Fruit fly (Drosophila melanogaster): ENCODE results near the gene CG46463.
A peak's percentile ranks its signal among the peaks of the same experiment; 100 is the strongest.

The CG46463 gene

DNA sequence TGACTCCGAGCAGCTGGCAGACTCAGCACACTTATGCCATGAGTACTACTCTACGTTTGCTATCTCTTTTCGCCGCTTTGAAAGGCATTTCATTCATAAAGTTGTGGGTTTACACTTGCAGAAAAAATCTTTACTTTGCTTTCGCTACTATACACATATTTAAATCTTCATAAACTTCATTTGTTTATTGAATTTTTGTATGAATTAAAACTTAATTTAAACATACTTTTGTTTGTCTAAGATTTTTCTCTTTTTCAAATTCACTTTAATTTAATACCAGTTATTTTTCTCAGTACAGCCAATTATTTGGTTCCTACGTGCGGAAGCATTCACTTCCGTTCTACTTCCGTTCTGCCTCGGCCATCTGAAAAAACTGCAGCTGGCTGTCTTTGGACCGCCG lies 22.6 kb upstream of the CG46463 start:
- TF ChIP-seq CG32121 (GFP tag; IDR thresholded peaks at IDR 0.05): no peak
- peak; percentile 64 for TF ChIP-seq CG8159 (tag; optimal IDR thresholded peaks at IDR 0.05)
- TF ChIP-seq Ets98B (GFP tag; IDR thresholded peaks at IDR 0.05): no peak
- peak; percentile 30 for TF ChIP-seq CG14655 (GFP tag; optimal IDR thresholded peaks at IDR 0.05)
- no peak for TF ChIP-seq gl (tag; optimal IDR thresholded peaks at IDR 0.05)
- no peak for TF ChIP-seq CG34367 (tag; optimal IDR thresholded peaks at IDR 0.05)
- TF ChIP-seq Pif1A (GFP tag; optimal IDR thresholded peaks at IDR 0.05): peak; percentile 43
- TF ChIP-seq CG17806 (tag; optimal IDR thresholded peaks at IDR 0.05): peak; percentile 44
- TF ChIP-seq fd96Ca (GFP tag; IDR thresholded peaks at IDR 0.05): no peak
- no peak for TF ChIP-seq CG10348 (GFP tag; IDR thresholded peaks at IDR 0.05)
- TF ChIP-seq CG4496 (GFP tag; IDR thresholded peaks at IDR 0.05): 0 out of 3 replicates have a peak, but pooled peaks have one; percentile 44
- TF ChIP-seq CG8301 (tag; optimal IDR thresholded peaks at IDR 0.05): peak; percentile 25
- TF ChIP-seq CG12605 (GFP tag; IDR thresholded peaks at IDR 0.05): peak; percentile 49; the same call in 1 of the 2 replicates
- TF ChIP-seq CG13204 (GFP tag; optimal IDR thresholded peaks at IDR 0.05): no peak
- peak; percentile 35 for TF ChIP-seq CG9948 (tag; optimal IDR thresholded peaks at IDR 0.05)
- TF ChIP-seq rn (GFP tag; IDR thresholded peaks at IDR 0.05): no peak
- no peak for TF ChIP-seq Snoo (tag; optimal IDR thresholded peaks at IDR 0.05)
- TF ChIP-seq EcR (GFP tag; optimal IDR thresholded peaks at IDR 0.05): no peak
- no peak for TF ChIP-seq D1 (tag; optimal IDR thresholded peaks at IDR 0.05)
- TF ChIP-seq Pif1B (GFP tag; optimal IDR thresholded peaks at IDR 0.05): no peak
- peak; percentile 46 for TF ChIP-seq CG15710 (tag; optimal IDR thresholded peaks at IDR 0.05)

DNA sequence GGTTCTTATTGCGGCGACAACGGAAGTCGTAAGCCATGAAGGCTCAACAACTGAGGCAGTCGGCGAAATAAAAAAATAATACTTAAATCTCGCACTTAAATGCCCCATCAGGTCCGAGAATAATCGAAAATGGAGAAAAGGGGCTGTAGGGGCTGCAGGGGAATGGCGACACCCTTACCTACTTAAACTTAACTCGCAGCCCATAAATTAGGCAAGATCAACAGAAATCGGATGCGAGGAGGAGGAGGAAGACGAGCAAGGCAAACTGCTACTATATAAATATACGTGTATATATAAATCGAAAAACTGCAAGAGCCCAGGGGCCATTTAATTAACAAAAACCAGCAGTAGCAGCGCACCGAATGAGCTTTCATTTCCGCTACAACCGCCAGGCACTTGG lies 21.5 kb upstream of the CG46463 start:
- TF ChIP-seq CG15710 (tag; optimal IDR thresholded peaks at IDR 0.05): no peak
- TF ChIP-seq EcR (GFP tag; optimal IDR thresholded peaks at IDR 0.05): peak; percentile 50

DNA sequence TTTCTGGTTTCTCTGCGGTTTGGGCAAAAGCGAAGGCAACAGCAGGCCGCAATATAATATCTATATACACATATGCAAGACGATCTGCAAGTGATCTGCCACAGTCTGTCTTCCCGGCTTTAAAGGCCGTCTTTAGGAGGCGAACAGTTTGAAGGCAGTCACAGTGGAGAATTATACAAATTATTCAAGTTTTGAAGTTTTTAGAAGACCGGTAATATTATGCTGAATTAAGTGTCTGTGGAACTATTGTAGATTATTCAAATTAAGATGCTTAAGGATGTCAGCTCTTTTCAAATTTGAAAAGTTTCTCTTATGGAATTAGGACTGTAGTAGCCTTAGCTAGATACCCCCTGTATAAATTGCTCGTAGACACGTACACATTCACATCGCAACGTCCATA lies 21.0 kb upstream of the CG46463 start:
- TF ChIP-seq D1 (tag; optimal IDR thresholded peaks at IDR 0.05) (no peak), rn (GFP tag; IDR thresholded peaks at IDR 0.05) (no peak), CG12605 (GFP tag; IDR thresholded peaks at IDR 0.05) (no peak), EcR (GFP tag; optimal IDR thresholded peaks at IDR 0.05) (no peak), CG15710 (tag; optimal IDR thresholded peaks at IDR 0.05) (no peak), Pif1B (GFP tag; optimal IDR thresholded peaks at IDR 0.05) (peak; percentile 52), Ets98B (GFP tag; IDR thresholded peaks at IDR 0.05) (peak; percentile 76), CG9948 (tag; optimal IDR thresholded peaks at IDR 0.05) (peak; percentile 39), Pif1A (GFP tag; optimal IDR thresholded peaks at IDR 0.05) (peak; percentile 30), CG13204 (GFP tag; optimal IDR thresholded peaks at IDR 0.05) (no peak), CG34367 (tag; optimal IDR thresholded peaks at IDR 0.05) (no peak), gl (tag; optimal IDR thresholded peaks at IDR 0.05) (no peak), CG14655 (GFP tag; optimal IDR thresholded peaks at IDR 0.05) (peak; percentile 33), fd96Ca (GFP tag; IDR thresholded peaks at IDR 0.05) (peak; percentile 11; the same call in 1 of the 3 replicates), CG4496 (GFP tag; IDR thresholded peaks at IDR 0.05) (peak; percentile 14; the same call in 1 of the 3 replicates), CG17806 (tag; optimal IDR thresholded peaks at IDR 0.05) (no peak), CG32121 (GFP tag; IDR thresholded peaks at IDR 0.05) (no peak), CG8159 (tag; optimal IDR thresholded peaks at IDR 0.05) (no peak), CG10348 (GFP tag; IDR thresholded peaks at IDR 0.05) (no peak), CG8301 (tag; optimal IDR thresholded peaks at IDR 0.05) (peak; percentile 39), Snoo (tag; optimal IDR thresholded peaks at IDR 0.05) (no peak)

DNA sequence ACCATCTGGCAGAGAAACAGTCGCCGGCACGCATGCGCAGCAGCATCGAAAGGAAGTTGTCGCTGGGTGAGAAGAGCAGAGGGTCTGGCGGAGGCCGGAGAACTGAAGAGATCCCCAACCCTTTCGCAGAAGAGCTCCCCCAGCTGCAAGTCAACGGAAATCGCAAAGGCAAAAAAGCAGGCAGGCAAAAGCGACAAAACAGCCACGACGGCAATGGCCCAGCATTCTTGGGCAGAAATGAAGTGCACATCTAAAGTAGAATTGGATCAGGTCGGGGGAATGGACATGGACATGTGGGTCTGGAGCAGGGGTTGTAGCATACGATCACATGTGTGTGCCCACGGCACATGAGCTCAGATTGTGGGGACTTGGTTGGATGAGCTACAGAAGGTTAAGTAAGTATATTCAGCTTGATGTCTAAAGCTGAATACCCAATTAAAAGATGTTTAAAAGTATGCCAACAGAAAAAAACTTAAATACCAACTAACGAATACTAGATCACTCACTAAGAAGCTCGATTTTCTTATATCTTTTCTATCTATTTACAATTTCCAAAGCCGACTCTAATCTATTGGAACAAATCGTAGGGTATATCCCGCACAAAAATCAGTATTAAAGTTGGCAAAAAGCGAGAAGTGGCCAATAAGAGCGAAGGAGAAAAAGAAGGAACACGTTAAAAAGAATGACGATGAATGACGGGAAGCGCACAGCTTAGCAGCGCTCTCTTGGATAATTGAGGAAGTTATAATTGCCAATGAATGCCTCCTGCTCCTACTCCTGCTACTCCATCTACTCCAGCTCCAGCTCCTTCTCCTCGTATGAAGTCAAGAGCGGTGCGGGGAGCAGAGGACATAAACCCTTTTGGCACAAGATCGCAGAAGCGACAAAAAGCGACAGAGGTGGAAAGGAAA lies 19.1 kb upstream of the CG46463 start:
- TF ChIP-seq D1 (tag; optimal IDR thresholded peaks at IDR 0.05) (no peak), CG4496 (GFP tag; IDR thresholded peaks at IDR 0.05) (no peak), EcR (GFP tag; optimal IDR thresholded peaks at IDR 0.05) (peak; percentile 68), CG12605 (GFP tag; IDR thresholded peaks at IDR 0.05) (no peak), Pif1B (GFP tag; optimal IDR thresholded peaks at IDR 0.05) (no peak), gl (tag; optimal IDR thresholded peaks at IDR 0.05) (peak; percentile 52), CG13204 (GFP tag; optimal IDR thresholded peaks at IDR 0.05) (peak; percentile 66), CG32121 (GFP tag; IDR thresholded peaks at IDR 0.05) (no peak), fd96Ca (GFP tag; IDR thresholded peaks at IDR 0.05) (no peak), CG14655 (GFP tag; optimal IDR thresholded peaks at IDR 0.05) (peak; percentile 40), CG8159 (tag; optimal IDR thresholded peaks at IDR 0.05) (peak; percentile 81), CG34367 (tag; optimal IDR thresholded peaks at IDR 0.05) (peak; percentile 67), Pif1A (GFP tag; optimal IDR thresholded peaks at IDR 0.05) (peak; percentile 37), CG15710 (tag; optimal IDR thresholded peaks at IDR 0.05) (peak; percentile 71), CG17806 (tag; optimal IDR thresholded peaks at IDR 0.05) (peak; percentile 85), CG9948 (tag; optimal IDR thresholded peaks at IDR 0.05) (peak; percentile 57), CG10348 (GFP tag; IDR thresholded peaks at IDR 0.05) (no peak)

DNA sequence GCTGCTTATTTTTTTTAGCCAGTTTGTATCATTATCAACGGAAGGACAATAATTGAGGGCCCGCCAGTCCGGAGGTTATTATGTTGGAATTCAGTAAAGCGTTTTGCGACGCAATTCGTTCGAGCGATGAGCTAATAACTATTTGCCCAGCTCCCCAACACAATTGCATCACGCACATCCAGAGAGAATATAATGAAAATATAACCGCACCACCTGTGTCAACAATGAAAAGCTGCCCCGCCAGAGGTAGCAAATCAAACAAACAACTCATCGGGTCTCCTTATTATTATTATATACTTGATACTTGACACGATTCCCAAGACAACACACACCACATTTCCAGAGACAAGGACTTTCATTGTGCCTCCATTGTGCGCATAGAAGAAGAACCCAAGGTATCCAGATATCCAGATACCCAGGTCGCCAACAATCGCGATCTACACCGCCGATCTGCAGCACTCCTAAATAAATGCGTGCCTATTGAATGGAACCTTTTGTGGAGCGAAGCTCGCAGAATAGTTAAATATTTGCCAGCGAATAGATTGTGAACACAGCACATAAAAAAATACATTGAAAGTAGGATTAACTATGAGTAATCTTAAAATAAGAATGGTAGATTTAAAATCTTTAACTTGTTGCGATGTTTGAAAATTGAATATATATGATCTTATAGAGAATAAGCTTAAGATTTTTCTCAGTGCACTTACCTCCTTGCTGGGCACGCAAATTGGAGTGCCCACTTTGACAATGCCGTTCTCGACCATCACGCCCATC lies 18.2 kb upstream of the CG46463 start:
- TF ChIP-seq Ets98B (GFP tag; IDR thresholded peaks at IDR 0.05) (no peak), gl (tag; optimal IDR thresholded peaks at IDR 0.05) (no peak), CG10348 (GFP tag; IDR thresholded peaks at IDR 0.05) (no peak), CG8159 (tag; optimal IDR thresholded peaks at IDR 0.05) (peak; percentile 54), CG15710 (tag; optimal IDR thresholded peaks at IDR 0.05) (peak; percentile 30), CG34367 (tag; optimal IDR thresholded peaks at IDR 0.05) (peak; percentile 26), Snoo (tag; optimal IDR thresholded peaks at IDR 0.05) (no peak), CG9948 (tag; optimal IDR thresholded peaks at IDR 0.05) (peak; percentile 48), D1 (tag; optimal IDR thresholded peaks at IDR 0.05) (no peak), CG12605 (GFP tag; IDR thresholded peaks at IDR 0.05) (0 out of 2 replicates have a peak, but pooled peaks have one; percentile 18), CG17806 (tag; optimal IDR thresholded peaks at IDR 0.05) (peak; percentile 66), CG32121 (GFP tag; IDR thresholded peaks at IDR 0.05) (no peak), rn (GFP tag; IDR thresholded peaks at IDR 0.05) (no peak), Pif1A (GFP tag; optimal IDR thresholded peaks at IDR 0.05) (peak; percentile 49), CG8301 (tag; optimal IDR thresholded peaks at IDR 0.05) (peak; percentile 39), Pif1B (GFP tag; optimal IDR thresholded peaks at IDR 0.05) (no peak), EcR (GFP tag; optimal IDR thresholded peaks at IDR 0.05) (no peak), CG4496 (GFP tag; IDR thresholded peaks at IDR 0.05) (no peak), CG14655 (GFP tag; optimal IDR thresholded peaks at IDR 0.05) (peak; percentile 55), CG13204 (GFP tag; optimal IDR thresholded peaks at IDR 0.05) (no peak), fd96Ca (GFP tag; IDR thresholded peaks at IDR 0.05) (no peak)
